Fruit fly (Drosophila melanogaster): Measurements from ENCODE around the gene Syx16.

Gene Syx16

dm6 chrX:20393580-20393979 lies at the start of gene Syx16:
Syx16 (minus strand) TSS chrX:20393751.
- TF ChIP-seq CTCF (optimal IDR thresholded peaks at IDR 0.05) (no peak), CG8478 (optimal IDR thresholded peaks at IDR 0.05) (no peak)

DNA sequence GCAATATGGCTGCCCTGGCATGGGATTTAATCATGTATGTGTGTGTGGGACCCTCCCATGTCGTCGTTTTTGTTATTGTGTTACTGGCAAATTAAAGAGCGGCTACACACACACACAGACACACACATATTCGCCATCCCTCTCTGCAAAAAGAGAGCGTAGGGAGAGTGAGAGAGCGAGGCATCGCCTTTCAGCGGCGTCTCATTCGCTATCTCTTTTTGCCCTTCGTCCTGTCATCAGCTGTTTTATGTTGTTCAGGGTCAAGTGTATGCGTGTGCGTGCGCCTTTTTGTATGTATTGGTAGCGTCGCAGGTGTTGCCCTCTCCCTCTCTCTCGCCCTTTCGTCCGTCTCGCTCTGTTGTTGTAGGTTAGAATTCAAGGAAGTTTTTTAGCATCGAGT lies 43.3 kb upstream of the Syx16 start:
- TF ChIP-seq CG8478 (optimal IDR thresholded peaks at IDR 0.05) (no peak), CTCF (optimal IDR thresholded peaks at IDR 0.05) (no peak)

DNA sequence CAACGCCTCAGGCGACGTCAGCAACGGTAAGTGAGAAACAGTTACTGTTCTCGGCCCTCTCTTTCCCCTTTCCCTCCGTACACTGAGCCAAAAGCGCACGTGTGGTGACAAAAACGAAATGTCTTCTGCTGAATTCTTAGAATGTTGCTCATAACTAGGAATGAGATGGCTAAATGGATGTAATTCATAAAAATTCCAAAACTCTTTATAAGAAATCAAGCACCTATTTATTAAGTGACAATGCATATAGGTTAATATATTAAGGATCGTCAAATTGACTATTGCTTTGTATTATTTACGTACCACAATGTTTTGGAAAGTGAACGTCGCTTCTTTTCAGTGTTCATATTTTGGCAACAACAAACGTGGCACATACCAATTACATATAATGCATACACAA lies 41.0 kb upstream of the Syx16 start:
- no peak for TF ChIP-seq CTCF (optimal IDR thresholded peaks at IDR 0.05)
- TF ChIP-seq CG8478 (optimal IDR thresholded peaks at IDR 0.05) = no peak

DNA sequence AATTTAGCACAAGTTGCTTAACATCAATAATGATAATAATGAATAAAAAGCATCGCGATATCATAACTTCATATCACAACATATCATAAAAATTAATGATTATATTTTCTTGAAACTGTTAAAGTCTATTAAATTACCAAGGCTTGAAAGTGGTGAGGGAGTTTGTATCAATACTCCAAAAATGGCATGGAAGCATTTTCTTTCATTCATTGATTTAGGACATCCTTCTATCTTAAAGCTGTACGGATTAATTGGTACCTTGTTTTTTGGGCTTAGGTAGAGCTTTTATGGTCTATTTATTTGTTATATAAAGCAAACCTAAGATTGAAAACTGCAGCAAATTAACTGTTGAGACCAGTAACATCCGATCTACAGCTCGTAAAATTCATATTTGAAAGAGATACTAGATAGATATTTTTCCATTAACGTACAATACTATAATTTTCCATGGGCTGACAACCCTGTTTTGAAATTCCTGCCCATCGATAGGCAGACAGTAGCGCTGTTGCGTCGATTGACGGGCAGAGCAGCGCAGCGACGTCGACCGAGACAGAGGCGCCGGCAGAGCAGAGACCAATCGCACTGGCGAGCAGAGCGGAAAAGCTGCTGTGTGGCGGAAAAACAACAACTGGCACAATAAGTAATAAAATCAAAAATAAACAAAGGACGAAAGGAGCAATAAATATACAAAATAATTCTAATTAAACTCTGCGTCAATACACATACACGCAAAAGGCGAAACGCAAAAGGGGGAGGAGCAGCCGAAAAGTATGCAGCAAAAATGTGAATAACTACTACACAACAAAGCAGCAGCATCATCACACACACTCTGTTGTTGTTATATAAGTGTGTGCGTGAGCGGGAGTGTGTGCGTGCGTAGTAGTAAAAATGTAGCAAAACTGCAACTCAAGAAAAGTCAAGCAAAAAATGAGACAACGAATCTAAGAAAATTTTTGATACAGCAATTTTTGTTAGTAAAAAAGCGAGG lies 40.1 kb upstream of the Syx16 start, which contains the start of gene CG1695:
CG1695 (plus strand) TSS at position 606 of the 988 bp plus-strand sequence.
- TF ChIP-seq CTCF (optimal IDR thresholded peaks at IDR 0.05) = no peak
- no peak for TF ChIP-seq CG8478 (optimal IDR thresholded peaks at IDR 0.05)

DNA sequence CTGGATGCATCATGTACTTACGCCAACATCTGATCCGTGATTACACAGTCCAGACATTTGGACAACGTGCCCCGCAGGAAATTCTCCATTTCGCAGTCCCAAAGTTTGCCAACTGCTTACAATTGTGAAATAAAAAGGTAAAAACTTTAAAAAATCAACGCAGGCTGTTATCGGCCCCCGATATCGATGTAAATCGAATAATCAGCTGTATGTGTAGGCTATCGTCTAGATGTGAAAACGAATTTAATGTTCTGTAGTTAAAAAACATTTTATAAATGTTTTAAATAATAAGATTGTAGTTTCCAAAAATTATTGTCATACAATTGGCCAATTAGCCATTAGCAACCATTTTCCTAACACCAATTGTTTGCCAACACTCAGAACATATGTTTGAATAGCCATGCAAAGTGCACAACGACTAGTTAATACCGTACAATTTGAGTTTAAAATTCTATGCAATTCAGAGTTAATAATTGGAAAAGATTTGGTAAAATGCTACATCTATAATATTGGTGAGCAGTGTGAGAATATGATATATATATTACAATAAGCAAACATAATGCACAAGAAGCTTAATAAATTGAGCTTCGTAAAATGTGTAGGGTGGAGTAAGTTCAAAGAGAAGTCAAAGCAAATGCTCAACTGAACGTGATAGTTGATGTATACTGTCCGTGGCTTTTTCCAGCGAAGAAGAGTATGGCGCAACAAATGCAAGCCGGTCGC lies 36.1 kb upstream of the Syx16 start, which contains the start of the genes CG11710 and mal:
CG11710 (minus strand) TSS at position 192 of the 723 bp plus-strand sequence.
mal (plus strand) TSS at position 194 of the 723 bp plus-strand sequence.
- TF ChIP-seq CTCF (optimal IDR thresholded peaks at IDR 0.05) = no peak
- no peak for TF ChIP-seq CG8478 (optimal IDR thresholded peaks at IDR 0.05)

dm6 chrX:20426818-20427217 lies 33.3 kb upstream of the Syx16 start, which contains the start of gene CG15456:
CG15456 (minus strand) TSS chrX:20427042.
- TF ChIP-seq CTCF (optimal IDR thresholded peaks at IDR 0.05) = no peak
- no peak for TF ChIP-seq CG8478 (optimal IDR thresholded peaks at IDR 0.05)

- no peak for TF ChIP-seq CTCF (optimal IDR thresholded peaks at IDR 0.05)
- no peak for TF ChIP-seq CG8478 (optimal IDR thresholded peaks at IDR 0.05)
Measured at dm6 chrX:20423747-20424165, 30.2 kb upstream of the Syx16 start, which contains the start of the genes Pp4-19C and cactin. Pp4-19C (minus strand) TSS chrX:20424002. cactin (plus strand) TSS chrX:20424069.

DNA sequence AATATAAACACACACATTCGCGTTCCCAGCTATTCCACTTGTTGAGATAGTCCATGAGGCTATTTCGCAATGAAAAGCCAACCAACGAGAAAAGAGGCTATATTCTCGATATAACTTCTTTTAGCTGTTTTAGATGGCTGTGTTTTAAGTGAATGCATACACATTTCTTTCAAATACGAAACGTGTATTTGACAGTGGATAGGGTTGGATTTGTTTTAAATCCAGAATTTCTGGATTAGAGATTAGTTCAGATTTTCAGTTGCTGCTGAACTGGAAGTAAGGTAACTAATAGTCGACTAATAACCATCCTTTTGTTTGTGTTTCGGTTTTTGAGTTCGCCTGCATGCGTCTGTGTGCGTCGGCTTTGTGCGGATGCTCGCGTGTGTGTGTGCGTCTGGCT lies 29.6 kb upstream of the Syx16 start:
- TF ChIP-seq CG8478 (optimal IDR thresholded peaks at IDR 0.05) (no peak), CTCF (optimal IDR thresholded peaks at IDR 0.05) (no peak)

DNA sequence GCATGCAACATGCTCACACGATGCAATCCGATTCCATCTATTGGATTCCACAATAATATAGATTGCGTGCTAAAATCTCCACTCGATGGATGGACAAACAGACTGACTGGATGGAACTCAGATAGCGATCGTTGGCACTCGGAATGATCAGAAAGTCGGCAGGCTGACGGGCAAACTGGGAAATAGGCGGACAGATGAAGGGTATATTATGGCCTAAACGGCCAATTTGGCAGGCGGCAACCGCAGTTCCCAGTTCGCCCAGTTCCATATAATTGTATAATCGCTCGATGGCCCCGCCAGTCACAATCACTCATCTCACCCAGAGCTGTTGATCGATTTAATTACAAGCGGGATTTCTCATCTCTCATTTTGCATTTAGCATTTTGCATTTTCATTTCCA lies 25.8 kb upstream of the Syx16 start, which contains the start of gene Obp19d:
Obp19d (plus strand) TSS at position 301 of the 400 bp plus-strand sequence.
- TF ChIP-seq CG8478 (optimal IDR thresholded peaks at IDR 0.05) (no peak), CTCF (optimal IDR thresholded peaks at IDR 0.05) (no peak)

dm6 chrX:20418864-20419263 lies 25.3 kb upstream of the Syx16 start, which contains the start of gene Obp19c:
Obp19c (minus strand) TSS chrX:20418964.
- TF ChIP-seq CG8478 (optimal IDR thresholded peaks at IDR 0.05) = no peak
- TF ChIP-seq CTCF (optimal IDR thresholded peaks at IDR 0.05) = no peak

- TF ChIP-seq CTCF (optimal IDR thresholded peaks at IDR 0.05) = no peak
- TF ChIP-seq CG8478 (optimal IDR thresholded peaks at IDR 0.05) = no peak
Measured at dm6 chrX:20416433-20416832, 22.9 kb upstream of the Syx16 start, which contains the start of gene Obp19b. Obp19b (plus strand) TSS chrX:20416733.

dm6 chrX:20415444-20415843 lies 21.9 kb upstream of the Syx16 start, which contains the start of gene Obp19a:
Obp19a (plus strand) TSS chrX:20415744.
- TF ChIP-seq CTCF (optimal IDR thresholded peaks at IDR 0.05) (no peak), CG8478 (optimal IDR thresholded peaks at IDR 0.05) (no peak)

DNA sequence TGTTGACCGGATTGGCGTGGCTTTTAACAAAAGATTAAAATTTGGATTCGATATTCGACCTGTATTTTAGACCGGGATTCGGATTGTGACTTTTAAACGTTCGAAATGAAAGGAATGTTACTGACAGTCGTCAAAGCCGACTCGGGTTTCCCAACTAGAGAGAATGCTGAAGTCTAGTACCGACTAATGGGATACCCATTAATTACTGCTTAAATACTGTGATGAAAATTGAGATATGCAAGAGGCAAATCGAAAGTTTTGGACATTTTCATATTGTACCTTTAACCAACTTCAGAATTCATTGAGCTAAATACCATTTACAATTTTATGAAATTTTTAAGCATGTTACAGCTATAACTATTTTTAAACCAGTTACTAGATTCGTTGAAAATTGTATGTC lies 20.5 kb upstream of the Syx16 start, which contains the start of gene CG15458:
CG15458 (minus strand) TSS at position 101 of the 400 bp plus-strand sequence.
- TF ChIP-seq CG8478 (optimal IDR thresholded peaks at IDR 0.05) = no peak
- no peak for TF ChIP-seq CTCF (optimal IDR thresholded peaks at IDR 0.05)

DNA sequence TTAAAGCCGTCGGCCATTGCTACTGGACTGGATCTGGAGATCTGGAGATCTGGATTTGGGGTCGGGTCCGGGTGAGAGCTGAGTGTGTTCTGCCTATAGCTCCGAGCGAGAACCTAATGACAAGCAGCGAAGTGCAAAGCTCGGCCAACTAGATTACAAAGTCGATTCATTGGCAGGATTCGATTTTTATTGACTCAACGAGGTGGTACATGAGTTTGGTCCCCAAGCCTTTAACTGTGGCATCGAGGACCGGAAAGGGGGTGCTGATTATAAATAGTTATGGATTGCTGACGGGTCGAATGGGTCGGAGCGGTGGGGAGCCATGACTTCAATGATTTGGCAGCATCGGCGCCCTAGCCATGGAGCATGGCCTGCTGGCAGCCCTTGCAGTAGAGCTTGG lies 19.9 kb upstream of the Syx16 start, which contains the start of gene CG15459:
CG15459 (minus strand) TSS at position 101 of the 400 bp plus-strand sequence.
- TF ChIP-seq CG8478 (optimal IDR thresholded peaks at IDR 0.05) = no peak
- no peak for TF ChIP-seq CTCF (optimal IDR thresholded peaks at IDR 0.05)

DNA sequence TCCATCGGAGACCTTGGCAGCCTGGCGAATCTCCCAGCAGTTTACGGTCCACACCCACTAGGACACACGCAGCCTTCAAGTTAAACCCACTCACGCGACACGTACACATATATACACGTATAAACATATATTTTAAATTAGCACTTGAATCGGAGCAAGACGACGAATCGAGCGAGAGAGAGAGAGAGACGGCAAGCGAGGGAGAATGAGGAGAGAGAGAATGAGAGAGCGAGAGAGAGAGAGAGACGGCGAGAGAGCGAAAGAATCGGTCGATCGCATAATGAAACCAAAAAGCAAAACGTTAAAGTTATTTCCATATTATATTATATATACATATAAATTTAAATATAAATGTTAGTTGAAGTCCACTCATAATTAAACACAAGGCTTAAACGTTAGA lies 18.1 kb upstream of the Syx16 start:
- no peak for TF ChIP-seq CG8478 (optimal IDR thresholded peaks at IDR 0.05)
- no peak for TF ChIP-seq CTCF (optimal IDR thresholded peaks at IDR 0.05)
